Fruit fly (Drosophila melanogaster) whole organism, pupa: ENCODE measurements around the gene MEP-1.

ENCODE experiments used
- CG4496 ChIP-seq: fragments of 200-800 bp; sonication (Bioruptor generic); IDR thresholded peaks from 3 replicates; pipeline ENCODE4 v1.3.6; 2022; ENCODE audit warnings: missing biosample characterization, missing genetic modification characterization
- EcR ChIP-seq: fragments of 200-800 bp; sonication (Bioruptor generic); optimal IDR thresholded peaks from 3 replicates; lab custom pipeline; 2019; ENCODE audit warnings: missing biosample characterization, missing genetic modification characterization, mild to moderate bottlenecking, moderate library complexity, missing genetic modification reagents

DNA sequence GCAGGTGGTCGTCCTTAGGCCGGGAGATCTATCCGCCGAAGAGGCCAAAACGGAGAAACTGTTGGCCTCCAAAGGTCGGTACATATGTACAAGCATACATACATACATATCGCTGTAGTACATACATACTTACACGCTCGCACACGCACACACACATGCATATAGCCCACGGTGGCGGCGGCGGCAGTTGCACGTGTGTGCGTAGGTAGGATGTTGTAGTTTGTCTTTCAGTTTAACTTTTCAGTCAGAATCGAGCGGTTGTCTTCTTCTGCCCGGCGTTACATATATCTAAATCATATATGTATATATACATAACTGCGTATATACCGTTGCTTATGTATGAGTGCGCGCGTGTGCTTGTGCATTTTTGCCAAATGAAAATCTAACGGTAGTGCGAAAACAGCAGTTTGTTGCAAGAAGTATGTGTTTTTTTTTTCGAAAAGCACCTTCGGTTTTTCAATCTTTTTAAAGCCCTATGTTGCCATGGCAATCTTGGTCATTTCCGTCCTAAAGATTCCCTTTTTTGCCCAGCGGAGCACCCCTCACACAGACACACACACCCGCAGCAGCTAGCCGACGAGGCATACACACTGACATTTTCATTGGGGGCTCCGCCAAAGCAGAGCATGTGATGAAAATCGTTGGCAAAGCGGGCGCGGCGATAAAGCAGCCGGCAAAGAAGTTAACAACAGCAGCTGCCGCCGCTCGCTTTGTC is 690 bp downstream of the MEP-1 start:
- TF ChIP-seq EcR (no peak), CG4496 (GFP tag; lab: Robert Waterston, UW) (no peak)
